Fruit fly (Drosophila melanogaster) Kc167 (cell line): Measurements from ENCODE around the gene PNKP.

Experiments used
- Myc ChIP-seq: fragments of >200 bp; optimal IDR thresholded peaks from 2 replicates; lab custom pipeline; 2017; ENCODE audit warnings: missing external identifiers
- Sin3A ChIP-seq: fragments of >200 bp; optimal IDR thresholded peaks from 2 replicates; lab custom pipeline; 2018; ENCODE audit warnings: missing external identifiers
- h ChIP-seq: fragments of >200 bp; optimal IDR thresholded peaks from 3 replicates; lab custom pipeline; 2018; ENCODE audit warnings: missing external identifiers
- insv ChIP-seq: fragments of >200 bp; optimal IDR thresholded peaks from 3 replicates; lab custom pipeline; 2018; ENCODE audit warnings: missing external identifiers
- psq ChIP-seq: fragments of >200 bp; optimal IDR thresholded peaks from 2 replicates; lab custom pipeline; 2017; ENCODE audit warnings: missing external identifiers
- ttk ChIP-seq: sonication (Bioruptor generic); optimal IDR thresholded peaks from 2 replicates; lab custom pipeline; 2017; ENCODE audit warnings: missing external identifiers

Gene PNKP

dm6 chr3R:8327967-8328789, 15.1 kb downstream of the PNKP start:
- TF ChIP-seq Myc (lab: Kevin White, UChicago), result no peak
- no peak for TF ChIP-seq psq (lab: Kevin White, UChicago)
- no peak for TF ChIP-seq insv
- TF ChIP-seq Sin3A, result no peak
- no peak for TF ChIP-seq h (lab: Kevin White, UChicago)
- no peak for TF ChIP-seq ttk

- TF ChIP-seq Sin3A, result no peak
Observed at dm6 chr3R:8326884-8327283, 16.4 kb downstream of the PNKP start.

dm6 chr3R:8324016-8324415, 19.3 kb downstream of the PNKP start, which contains the start of gene CG7443:
CG7443 (plus strand) TSS chr3R:8324316.
- TF ChIP-seq h (lab: Kevin White, UChicago) (no peak), psq (lab: Kevin White, UChicago) (no peak), Sin3A (no peak), insv (no peak), Myc (lab: Kevin White, UChicago) (no peak), ttk (no peak)

- TF ChIP-seq insv (no peak), Myc (lab: Kevin White, UChicago) (no peak), h (lab: Kevin White, UChicago) (no peak), Sin3A (no peak), psq (lab: Kevin White, UChicago) (no peak), ttk (no peak)
Observed at dm6 chr3R:8321447-8321846, 21.9 kb downstream of the PNKP start, which contains the start of gene Or85a. Or85a (plus strand) TSS chr3R:8321747.

dm6 chr3R:8317709-8318335, 25.5 kb downstream of the PNKP start:
- TF ChIP-seq Myc (lab: Kevin White, UChicago) (no peak), h (lab: Kevin White, UChicago) (no peak), Sin3A (no peak), ttk (no peak), insv (no peak), psq (lab: Kevin White, UChicago) (no peak)

dm6 chr3R:8317215-8317614, 26.1 kb downstream of the PNKP start, which contains the start of gene Ctr1B:
Ctr1B (plus strand) TSS chr3R:8317612.
- TF ChIP-seq Sin3A, result no peak

dm6 chr3R:8316344-8317105, 26.8 kb downstream of the PNKP start, which contains the start of gene Coq2:
Coq2 (minus strand) TSS chr3R:8316543.
- TF ChIP-seq ttk (no peak), Myc (lab: Kevin White, UChicago) (no peak)

- TF ChIP-seq Myc (lab: Kevin White, UChicago) (no peak), psq (lab: Kevin White, UChicago) (no peak), Sin3A (no peak), h (lab: Kevin White, UChicago) (no peak), insv (no peak), ttk (no peak)
Observed at dm6 chr3R:8313038-8313437, 30.3 kb downstream of the PNKP start, which contains the start of gene CG7483. CG7483 (plus strand) TSS chr3R:8313208.

dm6 chr3R:8312037-8312436, 31.3 kb downstream of the PNKP start, which contains the start of the genes CG11694 and CG11698:
CG11694 (minus strand) TSS chr3R:8312137.
CG11698 (plus strand) TSS chr3R:8312188.
- TF ChIP-seq ttk (no peak), Sin3A (no peak), h (lab: Kevin White, UChicago) (no peak), insv (no peak), psq (lab: Kevin White, UChicago) (no peak), Myc (lab: Kevin White, UChicago) (no peak)

dm6 chr3R:8310678-8311077, 32.6 kb downstream of the PNKP start, which contains the start of gene CG11693:
CG11693 (minus strand) TSS chr3R:8310778.
- TF ChIP-seq h (lab: Kevin White, UChicago) (no peak), Myc (lab: Kevin White, UChicago) (no peak), ttk (no peak), insv (no peak), Sin3A (no peak), psq (lab: Kevin White, UChicago) (no peak)

dm6 chr3R:8308515-8308959, 34.8 kb downstream of the PNKP start, which contains the start of gene tex:
tex (minus strand) TSS chr3R:8308645.
- TF ChIP-seq Myc (lab: Kevin White, UChicago) (no peak), Sin3A (no peak)

- no peak for TF ChIP-seq insv
- TF ChIP-seq psq (lab: Kevin White, UChicago), result no peak
- TF ChIP-seq Myc (lab: Kevin White, UChicago), result no peak
- TF ChIP-seq ttk, result no peak
- TF ChIP-seq h (lab: Kevin White, UChicago), result no peak
- no peak for TF ChIP-seq Sin3A
Observed at dm6 chr3R:8307283-8307682, 36.0 kb downstream of the PNKP start.

dm6 chr3R:8306927-8307261, 36.4 kb downstream of the PNKP start:
- TF ChIP-seq insv, result no peak
- TF ChIP-seq ttk, result no peak
- TF ChIP-seq Sin3A, result no peak
- TF ChIP-seq h (lab: Kevin White, UChicago), result no peak
- no peak for TF ChIP-seq Myc (lab: Kevin White, UChicago)
